Worm (Caenorhabditis elegans) whole organism, L1 larva: ENCODE measurements around the gene sgcb-1.

Source experiments
- C16A3.4 ChIP-seq: fragments of 150-350 bp; optimal IDR thresholded peaks from 2 replicates; lab custom pipeline; 2014; ENCODE audit warnings: missing biosample characterization, missing genetic modification characterization
- Y116A8C.19 ChIP-seq: sonication (generic microtip); optimal IDR thresholded peaks from 2 replicates; lab custom pipeline; 2016; ENCODE audit warnings: missing compliant biosample characterization, missing genetic modification characterization, borderline replicate concordance
- alr-1 ChIP-seq: fragments of 200-800 bp; sonication (Bioruptor generic); optimal IDR thresholded peaks from 2 replicates; lab custom pipeline; 2018; ENCODE audit warnings: borderline replicate concordance, mild to moderate bottlenecking, missing genetic modification characterization, missing compliant biosample characterization
- ama-1 ChIP-seq: fragments of 150-350 bp; optimal IDR thresholded peaks from 2 replicates; lab custom pipeline; 2014
- blmp-1 ChIP-seq: fragments of 150-350 bp; optimal IDR thresholded peaks from 2 replicates; lab custom pipeline; 2014; ENCODE audit warnings: missing biosample characterization, missing genetic modification characterization
- ceh-82 ChIP-seq, 3 experiments: fragments of 150-350 bp in 1 of 3; sonication (generic microtip) in 2 of 3; optimal IDR thresholded peaks; 2 replicates each; lab custom pipeline; 2014 to 2017; ENCODE audit warnings: missing biosample characterization in 3 of 3, missing genetic modification characterization in 3 of 3
- ceh-88 ChIP-seq: fragments of 200-800 bp; sonication (Bioruptor generic); IDR thresholded peaks from 2 replicates; pipeline ENCODE4 v1.3.6; 2022; ENCODE audit warnings: missing genetic modification characterization, missing compliant biosample characterization
- ceh-90 ChIP-seq: sonication (generic microtip); optimal IDR thresholded peaks from 2 replicates; lab custom pipeline; 2016; ENCODE audit warnings: missing genetic modification characterization, missing compliant biosample characterization
- efl-1 ChIP-seq, 4 experiments: fragments of 150-350 bp; optimal IDR thresholded peaks in 3 of 4; peaks in 1 of 4; 1 replicate in 1 of 4; 2 replicates in 3 of 4; lab custom pipeline; 2014; ENCODE audit warnings: missing biosample characterization in 2 of 4, missing genetic modification characterization in 2 of 4, missing genetic modification reagents in 2 of 4
- egl-13 ChIP-seq: sonication (generic microtip); optimal IDR thresholded peaks from 2 replicates; lab custom pipeline; 2016; ENCODE audit warnings: missing genotype, missing genetic modification reagents, missing genetic modification characterization, missing compliant biosample characterization
- elt-3 ChIP-seq, 6 experiments: fragments of 150-350 bp in 1 of 6; sonication (generic microtip); optimal IDR thresholded peaks; 2 replicates each; lab custom pipeline; 2017 to 2018; ENCODE audit warnings: missing biosample characterization in 6 of 6, missing genetic modification characterization in 6 of 6, inconsistent platforms in 1 of 6
- ets-5 ChIP-seq: fragments of 200-800 bp; sonication (Bioruptor generic); IDR thresholded peaks from 2 replicates; pipeline ENCODE4 v1.3.6; 2022; ENCODE audit warnings: missing genetic modification characterization, missing compliant biosample characterization
- fkh-10 ChIP-seq: sonication (generic microtip); optimal IDR thresholded peaks from 2 replicates; lab custom pipeline; 2017; ENCODE audit warnings: missing biosample characterization, missing genetic modification reagents, missing genetic modification characterization
- fkh-4 ChIP-seq: sonication (generic microtip); optimal IDR thresholded peaks from 2 replicates; lab custom pipeline; 2016; ENCODE audit warnings: missing compliant biosample characterization, missing genetic modification characterization, borderline replicate concordance
- hlh-4 ChIP-seq: sonication (generic microtip); optimal IDR thresholded peaks from 2 replicates; lab custom pipeline; 2016; ENCODE audit warnings: mild to moderate bottlenecking, missing genetic modification characterization, missing compliant biosample characterization
- irx-1 ChIP-seq: sonication (generic microtip); optimal IDR thresholded peaks from 2 replicates; lab custom pipeline; 2016; ENCODE audit warnings: missing genetic modification characterization, missing compliant biosample characterization
- jun-1 ChIP-seq: fragments of 150-350 bp; optimal IDR thresholded peaks from 2 replicates; lab custom pipeline; 2014; ENCODE audit warnings: missing biosample characterization, missing genetic modification reagents, missing genetic modification characterization
- lin-13 ChIP-seq: fragments of 150-350 bp; optimal IDR thresholded peaks from 2 replicates; lab custom pipeline; 2014; ENCODE audit warnings: missing biosample characterization, missing genetic modification reagents, missing genetic modification characterization
- lin-14 ChIP-seq: fragments of 200-800 bp; sonication (Bioruptor generic); optimal IDR thresholded peaks from 2 replicates; lab custom pipeline; 2018; ENCODE audit warnings: mild to moderate bottlenecking, missing genetic modification characterization, moderate library complexity, missing compliant biosample characterization
- lin-15B ChIP-seq: fragments of 150-350 bp; sonication (generic microtip); optimal IDR thresholded peaks from 3 replicates; lab custom pipeline; 2014; ENCODE audit warnings: missing biosample characterization, missing genetic modification characterization
- lin-35 ChIP-seq, 2 experiments: fragments of 150-350 bp; optimal IDR thresholded peaks; 2 replicates each; lab custom pipeline; 2014; ENCODE audit warnings: missing biosample characterization in 2 of 2, missing genetic modification characterization in 2 of 2, missing genetic modification reagents in 2 of 2
- lin-39 ChIP-seq: fragments of 150-350 bp; optimal IDR thresholded peaks from 2 replicates; lab custom pipeline; 2014; ENCODE audit warnings: missing biosample characterization, missing genetic modification reagents, missing genetic modification characterization
- mab-9 ChIP-seq: fragments of 200-800 bp; sonication (Bioruptor generic); IDR thresholded peaks from 2 replicates; pipeline ENCODE4 v1.3.6; 2022; ENCODE audit warnings: missing genetic modification reagents, missing genetic modification characterization, missing compliant biosample characterization
- mdl-1 ChIP-seq, 2 experiments: fragments of 150-350 bp; optimal IDR thresholded peaks; 2 replicates each; lab custom pipeline; 2014 to 2017; ENCODE audit warnings: missing biosample characterization in 2 of 2, missing genetic modification characterization in 2 of 2, inconsistent platforms in 1 of 2
- mef-2 ChIP-seq: fragments of 150-350 bp; optimal IDR thresholded peaks from 2 replicates; lab custom pipeline; 2014; ENCODE audit warnings: missing biosample characterization, missing genetic modification characterization
- mep-1 ChIP-seq: fragments of 150-350 bp; optimal IDR thresholded peaks from 2 replicates; lab custom pipeline; 2014; ENCODE audit warnings: missing biosample characterization, missing genetic modification characterization
- nhr-20 ChIP-seq: sonication (generic microtip); optimal IDR thresholded peaks from 2 replicates; lab custom pipeline; 2016; ENCODE audit warnings: mild to moderate bottlenecking, missing genetic modification characterization, missing compliant biosample characterization
- nhr-47 ChIP-seq: sonication (generic microtip); optimal IDR thresholded peaks from 2 replicates; lab custom pipeline; 2016; ENCODE audit warnings: mild to moderate bottlenecking, missing genetic modification characterization, moderate library complexity, missing compliant biosample characterization
- nhr-71 ChIP-seq: sonication (generic microtip); optimal IDR thresholded peaks from 2 replicates; lab custom pipeline; 2016; ENCODE audit warnings: mild to moderate bottlenecking, missing genetic modification characterization, moderate library complexity, missing compliant biosample characterization
- nhr-76 ChIP-seq: sonication (generic microtip); optimal IDR thresholded peaks from 2 replicates; lab custom pipeline; 2017; ENCODE audit warnings: missing biosample characterization, missing genetic modification characterization
- nhr-77 ChIP-seq: fragments of 150-350 bp; optimal IDR thresholded peaks from 2 replicates; lab custom pipeline; 2014; ENCODE audit warnings: missing biosample characterization, missing genetic modification characterization
- nhr-84 ChIP-seq: sonication (generic microtip); optimal IDR thresholded peaks from 2 replicates; lab custom pipeline; 2017; ENCODE audit warnings: missing biosample characterization, missing genetic modification characterization
- nhr-85 ChIP-seq: sonication (generic microtip); peaks from one replicate; lab custom pipeline; 2016; ENCODE audit warnings: missing genetic modification characterization, inconsistent platforms, missing compliant biosample characterization
- nhr-90 ChIP-seq: sonication (generic microtip); optimal IDR thresholded peaks from 2 replicates; lab custom pipeline; 2016; ENCODE audit warnings: mild to moderate bottlenecking, missing genetic modification characterization, missing compliant biosample characterization; ENCODE audit not compliant: poor library complexity
- pag-3 ChIP-seq: sonication (generic microtip); optimal IDR thresholded peaks from 2 replicates; lab custom pipeline; 2017; ENCODE audit warnings: missing genetic modification characterization, mild to moderate bottlenecking, missing compliant biosample characterization, antibody characterized with exemption, borderline replicate concordance; ENCODE audit not compliant: insufficient read depth
- pqm-1 ChIP-seq: sonication (generic microtip); optimal IDR thresholded peaks from 3 replicates; lab custom pipeline; 2017; ENCODE audit warnings: missing biosample characterization, missing genetic modification characterization
- rnt-1 ChIP-seq: sonication (generic microtip); optimal IDR thresholded peaks from 2 replicates; lab custom pipeline; 2016; ENCODE audit warnings: mild to moderate bottlenecking, missing genetic modification characterization, moderate library complexity, missing compliant biosample characterization
- skn-1 ChIP-seq: fragments of 150-350 bp; optimal IDR thresholded peaks from 2 replicates; lab custom pipeline; 2014; ENCODE audit warnings: missing biosample characterization, missing genetic modification characterization
- snu-23 ChIP-seq: sonication (generic microtip); optimal IDR thresholded peaks from 2 replicates; lab custom pipeline; 2016; ENCODE audit warnings: missing genetic modification characterization, missing compliant biosample characterization
- sptf-1 ChIP-seq: fragments of 150-350 bp; optimal IDR thresholded peaks from 2 replicates; lab custom pipeline; 2014; ENCODE audit warnings: missing biosample characterization, missing genetic modification characterization
- tlp-1 ChIP-seq: fragments of 150-350 bp; optimal IDR thresholded peaks from 2 replicates; lab custom pipeline; 2014; ENCODE audit warnings: missing biosample characterization, missing genetic modification characterization
- unc-130 ChIP-seq: fragments of 150-350 bp; optimal IDR thresholded peaks from 2 replicates; lab custom pipeline; 2017; ENCODE audit warnings: missing biosample characterization, missing genetic modification characterization, inconsistent platforms
- unc-30 ChIP-seq: sonication (generic microtip); optimal IDR thresholded peaks from 2 replicates; lab custom pipeline; 2017; ENCODE audit warnings: missing biosample characterization, missing genetic modification characterization
- unc-62 ChIP-seq: fragments of 150-350 bp; optimal IDR thresholded peaks from 2 replicates; lab custom pipeline; 2014; ENCODE audit warnings: missing biosample characterization, missing genetic modification reagents, missing genetic modification characterization
- unc-86 ChIP-seq: sonication (generic microtip); optimal IDR thresholded peaks from 2 replicates; lab custom pipeline; 2016; ENCODE audit warnings: missing genetic modification characterization, missing compliant biosample characterization
- unc-98 ChIP-seq: fragments of 200-800 bp; sonication (Bioruptor generic); IDR thresholded peaks from 2 replicates; pipeline ENCODE4 v1.3.6; 2022; ENCODE audit warnings: missing genetic modification characterization, missing compliant biosample characterization
- vab-15 ChIP-seq: sonication (generic microtip); optimal IDR thresholded peaks from 2 replicates; lab custom pipeline; 2017; ENCODE audit warnings: missing genotype, mild to moderate bottlenecking, missing genetic modification characterization, missing compliant biosample characterization
- xbp-1 ChIP-seq: sonication (generic microtip); optimal IDR thresholded peaks from 2 replicates; lab custom pipeline; 2016; ENCODE audit warnings: missing genetic modification characterization, missing compliant biosample characterization
- zip-4 ChIP-seq: fragments of 200-800 bp; sonication (Bioruptor generic); optimal IDR thresholded peaks from 2 replicates; lab custom pipeline; 2018; ENCODE audit warnings: mild to moderate bottlenecking, missing genetic modification characterization, moderate library complexity, missing compliant biosample characterization
- ztf-4 ChIP-seq: fragments of 150-350 bp; optimal IDR thresholded peaks from 2 replicates; lab custom pipeline; 2014; ENCODE audit warnings: missing biosample characterization, missing genetic modification characterization

sgcb-1 gene

ce11 chrII:285627-286550, 40.2 kb upstream of the sgcb-1 start, which contains the start of gene B0432.10:
TSS of gene B0432.10 (minus strand) at chrII:286275.
- no peak for TF ChIP-seq hlh-4 (tag; lab: Kevin White, UChicago)
- TF ChIP-seq zip-4 (GFP tag; lab: Kevin White, UChicago): peak; percentile 55
- TF ChIP-seq nhr-76 (tag; lab: Kevin White, UChicago): no peak
- no peak for TF ChIP-seq mef-2
- peak; percentile 88 for TF ChIP-seq xbp-1 (tag; lab: Kevin White, UChicago)
- peak; percentile 89 for TF ChIP-seq nhr-20 (tag; lab: Kevin White, UChicago)
- peak; percentile 85 for TF ChIP-seq lin-13 (GFP tag; lab: Kevin White, UChicago)
- TF ChIP-seq nhr-47 (tag; lab: Kevin White, UChicago): peak; percentile 92
- TF ChIP-seq ceh-88: 0 out of 2 replicates have a peak, but pooled peaks have one; percentile 23
- TF ChIP-seq elt-3 (tag; optimal IDR thresholded peaks at IDR 0.05; lab: Kevin White, UChicago): peak in 2 of 6 experiments; percentile 68 to 92
- TF ChIP-seq mab-9 (GFP tag; lab: Robert Waterston, UW): peak; percentile 82
- TF ChIP-seq efl-1 (optimal IDR thresholded peaks at IDR 0.05; lab: Kevin White, UChicago): peak; percentile 76 to 97
- TF ChIP-seq efl-1 (GFP tag; optimal IDR thresholded peaks at IDR 0.05 in 1 of 2; lab: Kevin White, UChicago): peak; percentile 97 to 100
- TF ChIP-seq unc-130 (tag; lab: Kevin White, UChicago): peak; percentile 95
- peak; percentile 88 for TF ChIP-seq lin-39 (tag; lab: Kevin White, UChicago)
- TF ChIP-seq alr-1 (tag; lab: Kevin White, UChicago): no peak
- peak; percentile 91 for TF ChIP-seq nhr-71 (tag; lab: Kevin White, UChicago)
- no peak for TF ChIP-seq fkh-10 (GFP tag; lab: Kevin White, UChicago)
- TF ChIP-seq unc-86 (tag; lab: Kevin White, UChicago): peak; percentile 78
- TF ChIP-seq nhr-77: peak; percentile 38
- peak; percentile 86 for TF ChIP-seq nhr-90 (tag; lab: Kevin White, UChicago)
- TF ChIP-seq blmp-1 (tag; lab: Kevin White, UChicago): peak; percentile 77
- TF ChIP-seq ztf-4 (tag; lab: Kevin White, UChicago): peak; percentile 27
- peak; percentile 89 for TF ChIP-seq rnt-1
- peak; percentile 87 for TF ChIP-seq irx-1 (tag; lab: Kevin White, UChicago)
- TF ChIP-seq ama-1: no peak
- TF ChIP-seq lin-35 (GFP tag; optimal IDR thresholded peaks at IDR 0.05; lab: Kevin White, UChicago): peak; percentile 95 to 97
- peak; percentile 82 for TF ChIP-seq lin-15B
- no peak for TF ChIP-seq Y116A8C.19 (tag; lab: Kevin White, UChicago)
- TF ChIP-seq unc-62 (GFP tag; lab: Kevin White, UChicago): no peak
- TF ChIP-seq skn-1 (tag; lab: Kevin White, UChicago): peak; percentile 95
- peak; percentile 92 to 93 (median 93) for TF ChIP-seq ceh-82 (tag; optimal IDR thresholded peaks at IDR 0.05; lab: Kevin White, UChicago)
- TF ChIP-seq unc-98 (GFP tag; lab: Robert Waterston, UW): no peak
- no peak for TF ChIP-seq fkh-4
- peak; percentile 90 for TF ChIP-seq nhr-85 (tag; lab: Kevin White, UChicago)
- TF ChIP-seq vab-15 (tag; lab: Kevin White, UChicago): no peak
- TF ChIP-seq lin-14 (GFP tag; lab: Kevin White, UChicago): peak; percentile 89
- no peak for TF ChIP-seq pag-3 (tag; lab: Kevin White, UChicago)
- TF ChIP-seq egl-13 (tag; lab: Kevin White, UChicago): peak; percentile 81
- peak; percentile 85 for TF ChIP-seq C16A3.4
- no peak for TF ChIP-seq unc-30 (tag; lab: Kevin White, UChicago)
- TF ChIP-seq snu-23 (GFP tag; lab: Kevin White, UChicago): peak; percentile 93
- peak in 1 of 2 experiments; percentile 72 for TF ChIP-seq mdl-1 (tag; optimal IDR thresholded peaks at IDR 0.05; lab: Kevin White, UChicago)
- no peak for TF ChIP-seq ets-5 (GFP tag; lab: Robert Waterston, UW)
- TF ChIP-seq nhr-84: no peak
- peak; percentile 99 for TF ChIP-seq mep-1
- TF ChIP-seq pqm-1 (tag; lab: Kevin White, UChicago): no peak
- TF ChIP-seq jun-1: peak; percentile 82
- peak; percentile 43 for TF ChIP-seq ceh-90 (tag; lab: Kevin White, UChicago)
- TF ChIP-seq tlp-1: no peak
- TF ChIP-seq sptf-1 (tag; lab: Kevin White, UChicago): no peak
